Fruit fly (Drosophila melanogaster) whole organism, wandering third instar larva: ENCODE measurements around the gene CG14391.
A peak's percentile ranks its signal among the peaks of the same experiment; 100 is the strongest.

Experiments used
- Abd-B ChIP-seq: fragments of >200 bp; optimal IDR thresholded peaks from 2 replicates; lab custom pipeline; 2017; ENCODE audit warnings: missing biosample characterization, missing genetic modification characterization
- CG32264 ChIP-seq: fragments of 200-800 bp; sonication (Bioruptor generic); optimal IDR thresholded peaks from 2 replicates; lab custom pipeline; 2016; ENCODE audit warnings: missing biosample characterization, missing genetic modification characterization
- CrebA ChIP-seq: fragments of 200-800 bp; sonication (Bioruptor generic); optimal IDR thresholded peaks from 2 replicates; lab custom pipeline; 2016; ENCODE audit warnings: missing biosample characterization, mild to moderate bottlenecking, missing genetic modification characterization, borderline replicate concordance
- Dfd ChIP-seq: fragments of >200 bp; optimal IDR thresholded peaks from 2 replicates; lab custom pipeline; 2017; ENCODE audit warnings: missing biosample characterization, missing genetic modification characterization
- Dif ChIP-seq: fragments of 200-275, 200-300 bp; sonication (Bioruptor generic); optimal IDR thresholded peaks from 2 replicates; lab custom pipeline; 2018; ENCODE audit warnings: missing biosample characterization, missing genetic modification characterization; ENCODE audit not compliant: partially characterized antibody
- GATAd ChIP-seq: sonication (Bioruptor generic); optimal IDR thresholded peaks from 2 replicates; lab custom pipeline; 2016; ENCODE audit warnings: missing biosample characterization, missing genetic modification characterization
- HLH106 ChIP-seq: fragments of 200-800 bp; optimal IDR thresholded peaks from 3 replicates; lab custom pipeline; 2019; ENCODE audit warnings: missing biosample characterization, mild to moderate bottlenecking, missing genetic modification characterization, moderate library complexity
- Hnf4 ChIP-seq: fragments of 200-800 bp; sonication (Bioruptor generic); optimal IDR thresholded peaks from 2 replicates; lab custom pipeline; 2016; ENCODE audit warnings: missing biosample characterization, mild to moderate bottlenecking, missing genetic modification characterization
- Hr78 ChIP-seq: fragments of >200 bp; optimal IDR thresholded peaks from 2 replicates; lab custom pipeline; 2017; ENCODE audit warnings: missing biosample characterization, missing genetic modification characterization
- Hr83 ChIP-seq: fragments of 200-300 bp; sonication (Bioruptor generic); optimal IDR thresholded peaks from 2 replicates; lab custom pipeline; 2016; ENCODE audit warnings: missing biosample characterization, mild to moderate bottlenecking, missing genetic modification characterization, moderate library complexity; ENCODE audit not compliant: poor library complexity, severe bottlenecking
- Jra ChIP-seq: sonication (Bioruptor generic); optimal IDR thresholded peaks from 2 replicates; lab custom pipeline; 2016; ENCODE audit warnings: missing biosample characterization, missing genetic modification characterization
- Mio ChIP-seq: sonication (Bioruptor generic); optimal IDR thresholded peaks from 2 replicates; lab custom pipeline; 2016; ENCODE audit warnings: missing biosample characterization, missing genetic modification characterization
- Myc ChIP-seq: fragments of >200 bp; optimal IDR thresholded peaks from 2 replicates; lab custom pipeline; 2017
- N ChIP-seq: fragments of >200 bp; optimal IDR thresholded peaks from 2 replicates; lab custom pipeline; 2018; ENCODE audit warnings: missing biosample characterization, missing external identifiers, missing genetic modification characterization
- OdsH ChIP-seq: fragments of 200-800 bp; sonication (Bioruptor generic); optimal IDR thresholded peaks from 2 replicates; lab custom pipeline; 2016; ENCODE audit warnings: missing biosample characterization, mild to moderate bottlenecking, missing genetic modification characterization
- Rel ChIP-seq, 2 experiments: fragments of 200-800 bp; sonication (Bioruptor generic) in 1 of 2; optimal IDR thresholded peaks; 2 replicates in 1 of 2; 3 replicates in 1 of 2; lab custom pipeline; 2016 to 2019; ENCODE audit warnings: mild to moderate bottlenecking in 2 of 2, missing biosample characterization in 2 of 2, missing genetic modification characterization in 2 of 2, moderate library complexity in 1 of 2
- Sp1 ChIP-seq: fragments of 200-800 bp; sonication (Bioruptor generic); optimal IDR thresholded peaks from 3 replicates; lab custom pipeline; 2019; ENCODE audit warnings: missing biosample characterization, mild to moderate bottlenecking, missing genetic modification characterization, moderate library complexity
- Vsx2 ChIP-seq: fragments of 200-300, 225-300 bp; sonication (Bioruptor generic); optimal IDR thresholded peaks from 2 replicates; lab custom pipeline; 2018; ENCODE audit warnings: missing biosample characterization, missing genetic modification characterization; ENCODE audit not compliant: partially characterized antibody
- br ChIP-seq: fragments of 200-800 bp; sonication (Bioruptor generic); optimal IDR thresholded peaks from 2 replicates; lab custom pipeline; 2016; ENCODE audit warnings: missing biosample characterization, missing genetic modification characterization
- brk ChIP-seq: fragments of 200-800 bp; sonication (Bioruptor generic); optimal IDR thresholded peaks from 2 replicates; lab custom pipeline; 2016; ENCODE audit warnings: missing biosample characterization, mild to moderate bottlenecking, missing genetic modification characterization
- dl ChIP-seq, 2 experiments: fragments of 175-275, 200-275 bp in 1 of 2; fragments of 200-275 bp in 1 of 2; sonication (Bioruptor generic); optimal IDR thresholded peaks; lab custom pipeline; 2018; ENCODE audit warnings: mild to moderate bottlenecking in 2 of 2, missing biosample characterization in 2 of 2, missing genetic modification characterization in 2 of 2, moderate library complexity in 2 of 2; ENCODE audit not compliant: partially characterized antibody in 2 of 2, insufficient read depth in 1 of 2
- dsf ChIP-seq: sonication (Bioruptor generic); optimal IDR thresholded peaks from 2 replicates; lab custom pipeline; 2016; ENCODE audit warnings: missing biosample characterization, missing genetic modification characterization, borderline replicate concordance
- ey ChIP-seq: fragments of 200-800 bp; sonication (Bioruptor generic); optimal IDR thresholded peaks from 2 replicates; lab custom pipeline; 2016; ENCODE audit warnings: missing biosample characterization, missing genetic modification characterization
- foxo ChIP-seq, 2 experiments: fragments of 200-800 bp; sonication (Bioruptor generic); optimal IDR thresholded peaks; 2 replicates in 1 of 2; 3 replicates in 1 of 2; lab custom pipeline; 2016 to 2017; ENCODE audit warnings: missing biosample characterization in 2 of 2, missing genetic modification characterization in 2 of 2
- fru ChIP-seq: fragments of 200-800 bp; sonication (Bioruptor generic); optimal IDR thresholded peaks from 3 replicates; lab custom pipeline; 2016; ENCODE audit warnings: missing biosample characterization, mild to moderate bottlenecking, missing genetic modification characterization
- h ChIP-seq: fragments of 200-800 bp; sonication (Bioruptor generic); optimal IDR thresholded peaks from 3 replicates; lab custom pipeline; 2016; ENCODE audit warnings: missing biosample characterization, mild to moderate bottlenecking, missing genetic modification characterization
- jim ChIP-seq: fragments of 175-275, 200-325 bp; sonication (Bioruptor generic); optimal IDR thresholded peaks from 2 replicates; lab custom pipeline; 2016; ENCODE audit warnings: missing biosample characterization, mild to moderate bottlenecking, missing genetic modification characterization
- lola ChIP-seq: fragments of >200 bp; optimal IDR thresholded peaks from 2 replicates; lab custom pipeline; 2017; ENCODE audit warnings: missing biosample characterization, missing genetic modification characterization
- pan ChIP-seq: fragments of >200 bp; optimal IDR thresholded peaks from 2 replicates; lab custom pipeline; 2017
- psq ChIP-seq: fragments of 200-800 bp; sonication (Bioruptor generic); optimal IDR thresholded peaks from 3 replicates; lab custom pipeline; 2017; ENCODE audit warnings: missing biosample characterization, mild to moderate bottlenecking, missing genetic modification characterization, moderate library complexity
- rgr ChIP-seq: fragments of 200-800 bp; sonication (Bioruptor generic); optimal IDR thresholded peaks from 3 replicates; lab custom pipeline; 2016; ENCODE audit warnings: missing biosample characterization, mild to moderate bottlenecking, missing genetic modification characterization
- sv ChIP-seq: fragments of 200-800 bp; sonication (Bioruptor generic); optimal IDR thresholded peaks from 3 replicates; lab custom pipeline; 2016; ENCODE audit warnings: missing biosample characterization, missing genetic modification characterization
- tai ChIP-seq: sonication (Bioruptor generic); optimal IDR thresholded peaks from 2 replicates; lab custom pipeline; 2016; ENCODE audit warnings: missing biosample characterization, missing genetic modification characterization
- usp ChIP-seq: fragments of >200 bp; optimal IDR thresholded peaks from 2 replicates; lab custom pipeline; 2017; ENCODE audit warnings: missing biosample characterization, missing genetic modification characterization
- woc ChIP-seq: sonication (Bioruptor generic); optimal IDR thresholded peaks from 2 replicates; lab custom pipeline; 2016; ENCODE audit warnings: missing biosample characterization, mild to moderate bottlenecking, missing genetic modification characterization

Gene CG14391

dm6 chr3R:12697571-12698039 is 3.0 kb upstream of the CG14391 start:
- no peak for TF ChIP-seq Dif (GFP tag; lab: Kevin White, UChicago)
- TF ChIP-seq Hr78 (GFP tag; lab: Kevin White, UChicago), result no peak
- TF ChIP-seq Sp1, result peak; percentile 36
- no peak for TF ChIP-seq GATAd (GFP tag; lab: Kevin White, UChicago)
- TF ChIP-seq h, result peak; percentile 68
- no peak for TF ChIP-seq Myc (lab: Kevin White, UChicago)
- TF ChIP-seq Jra (GFP tag; lab: Kevin White, UChicago), result peak; percentile 28
- TF ChIP-seq Hr83, result no peak
- TF ChIP-seq Hnf4 (GFP tag; lab: Kevin White, UChicago), result no peak
- TF ChIP-seq CG32264 (GFP tag; lab: Kevin White, UChicago), result no peak
- no peak for TF ChIP-seq pan (lab: Kevin White, UChicago)
- no peak for TF ChIP-seq foxo (GFP tag; optimal IDR thresholded peaks at IDR 0.05; lab: Kevin White, UChicago)
- TF ChIP-seq woc, result no peak
- no peak for TF ChIP-seq CrebA (GFP tag; lab: Kevin White, UChicago)
- no peak for TF ChIP-seq psq
- TF ChIP-seq br (GFP tag; lab: Kevin White, UChicago), result no peak
- no peak for TF ChIP-seq Rel (GFP tag; optimal IDR thresholded peaks at IDR 0.05; lab: Kevin White, UChicago)
- peak; percentile 49 for TF ChIP-seq Rel (tag; optimal IDR thresholded peaks at IDR 0.05; lab: Kevin White, UChicago)
- peak; percentile 18 for TF ChIP-seq HLH106 (tag; lab: Kevin White, UChicago)
- TF ChIP-seq usp (GFP tag; lab: Kevin White, UChicago), result no peak
- no peak for TF ChIP-seq lola (GFP tag; lab: Kevin White, UChicago)
- TF ChIP-seq Mio (GFP tag; lab: Kevin White, UChicago), result no peak
- no peak for TF ChIP-seq OdsH (GFP tag; lab: Kevin White, UChicago)
- no peak for TF ChIP-seq tai (GFP tag; lab: Kevin White, UChicago)
- no peak for TF ChIP-seq sv
- no peak for TF ChIP-seq Abd-B (GFP tag; lab: Kevin White, UChicago)
- TF ChIP-seq dsf (GFP tag; lab: Kevin White, UChicago), result no peak
- no peak for TF ChIP-seq dl (GFP tag; optimal IDR thresholded peaks at IDR 0.05; lab: Kevin White, UChicago; ENCODE audit: insufficient read depth in 1 of 2, partially characterized antibody in 2 of 2)

dm6 chr3R:12697022-12697421 is 2.4 kb upstream of the CG14391 start, which contains the start of gene Past1:
TSS of gene Past1 (plus strand) at chr3R:12697322.
- TF ChIP-seq GATAd (GFP tag; lab: Kevin White, UChicago) (no peak), lola (GFP tag; lab: Kevin White, UChicago) (no peak), CrebA (GFP tag; lab: Kevin White, UChicago) (no peak), rgr (GFP tag; lab: Kevin White, UChicago) (no peak), ey (GFP tag; lab: Kevin White, UChicago) (no peak), sv (no peak), Hr83 (no peak), jim (GFP tag; lab: Kevin White, UChicago) (no peak)

- TF ChIP-seq N (GFP tag; lab: Kevin White, UChicago) (no peak), Dif (GFP tag; lab: Kevin White, UChicago) (no peak), br (GFP tag; lab: Kevin White, UChicago) (no peak), pan (lab: Kevin White, UChicago) (no peak), brk (GFP tag; lab: Kevin White, UChicago) (no peak), Rel (GFP tag; optimal IDR thresholded peaks at IDR 0.05; lab: Kevin White, UChicago) (no peak), Rel (tag; optimal IDR thresholded peaks at IDR 0.05; lab: Kevin White, UChicago) (no peak), HLH106 (tag; lab: Kevin White, UChicago) (no peak), fru (no peak), lola (GFP tag; lab: Kevin White, UChicago) (no peak), psq (no peak), Dfd (GFP tag; lab: Kevin White, UChicago) (no peak), Vsx2 (GFP tag; lab: Kevin White, UChicago) (no peak)
- TF ChIP-seq, all 38 proteins: peak for 0
These were observed 2.1 kb downstream of the CG14391 start, which contains the start of gene CG31347 for dm6 chr3R:12692497-12692896. TSS of gene CG31347 (minus strand) at chr3R:12692597.
